Fruit fly (Drosophila melanogaster) whole organism, prepupa: ENCODE data around the gene CG11037.

Source experiments
- Blimp-1 ChIP-seq: fragments of 200-800 bp; sonication (Bioruptor generic); optimal IDR thresholded peaks from 3 replicates; lab custom pipeline; 2017; ENCODE audit warnings: missing biosample characterization, missing genetic modification characterization, mild to moderate bottlenecking, moderate library complexity, missing genetic modification reagents
- CG10631 ChIP-seq: fragments of 200-800 bp; sonication (Bioruptor generic); optimal IDR thresholded peaks from 2 replicates; lab custom pipeline; 2016; ENCODE audit warnings: missing biosample characterization, missing genetic modification characterization
- CG10669 ChIP-seq: fragments of 200-800 bp; sonication (Bioruptor generic); optimal IDR thresholded peaks from 3 replicates; lab custom pipeline; 2018; ENCODE audit warnings: missing biosample characterization, mild to moderate bottlenecking, missing genetic modification characterization, moderate library complexity
- CG11294 ChIP-seq: fragments of 200-800 bp; sonication (Bioruptor generic); IDR thresholded peaks from 2 replicates; pipeline ENCODE4 v1.3.6; 2022; ENCODE audit warnings: missing biosample characterization, missing genetic modification characterization
- CG11762 ChIP-seq: fragments of 200-800 bp; sonication (Bioruptor generic); optimal IDR thresholded peaks from 3 replicates; lab custom pipeline; 2016; ENCODE audit warnings: missing biosample characterization, missing genetic modification characterization; ENCODE audit not compliant: insufficient read depth
- CG15336 ChIP-seq: fragments of 200-800 bp; sonication (Bioruptor generic); IDR thresholded peaks from 2 replicates; pipeline ENCODE4 v1.3.6; 2022; ENCODE audit warnings: missing biosample characterization, missing genetic modification characterization
- CG3032 ChIP-seq: fragments of 200-800 bp; optimal IDR thresholded peaks from 2 replicates; lab custom pipeline; 2019; ENCODE audit warnings: missing biosample characterization, mild to moderate bottlenecking, missing genetic modification characterization, moderate library complexity
- CG31627 ChIP-seq: fragments of 200-800 bp; sonication (Bioruptor generic); optimal IDR thresholded peaks from 3 replicates; lab custom pipeline; 2016; ENCODE audit warnings: missing biosample characterization, missing genetic modification characterization
- CG32006 ChIP-seq: fragments of 200-800 bp; sonication (Bioruptor generic); optimal IDR thresholded peaks from 3 replicates; lab custom pipeline; 2017; ENCODE audit warnings: missing biosample characterization, mild to moderate bottlenecking, missing genetic modification characterization
- CG34406 ChIP-seq: fragments of 200-800 bp; sonication (Bioruptor generic); optimal IDR thresholded peaks from 3 replicates; lab custom pipeline; 2016; ENCODE audit warnings: missing biosample characterization, missing genetic modification characterization
- CG3919 ChIP-seq: fragments of 200-800 bp; sonication (Bioruptor generic); optimal IDR thresholded peaks from 3 replicates; lab custom pipeline; 2016; ENCODE audit warnings: missing biosample characterization, missing genetic modification characterization
- CG4318 ChIP-seq: fragments of 200-800 bp; sonication (Bioruptor generic); optimal IDR thresholded peaks from 3 replicates; lab custom pipeline; 2017; ENCODE audit warnings: missing biosample characterization, mild to moderate bottlenecking, missing genetic modification characterization
- CG6163 ChIP-seq: fragments of 200-800 bp; sonication (Bioruptor generic); IDR thresholded peaks from 3 replicates; pipeline ENCODE4 v1.3.6; 2022; ENCODE audit warnings: missing biosample characterization, missing genetic modification characterization
- CG6276 ChIP-seq: fragments of 200-800 bp; sonication (Bioruptor generic); optimal IDR thresholded peaks from 2 replicates; lab custom pipeline; 2017; ENCODE audit warnings: missing biosample characterization, mild to moderate bottlenecking, missing genetic modification characterization
- CG8319 ChIP-seq: fragments of 200-800 bp; sonication (Bioruptor generic); optimal IDR thresholded peaks from 3 replicates; lab custom pipeline; 2016; ENCODE audit warnings: missing biosample characterization, missing genetic modification characterization
- CG8632 ChIP-seq: fragments of 200-800 bp; sonication (Bioruptor generic); optimal IDR thresholded peaks from 3 replicates; lab custom pipeline; 2016; ENCODE audit warnings: missing biosample characterization, missing genetic modification characterization
- Eip75B ChIP-seq: fragments of 200-800 bp; sonication (Bioruptor generic); optimal IDR thresholded peaks from 3 replicates; lab custom pipeline; 2016; ENCODE audit warnings: missing biosample characterization, missing genetic modification characterization
- Eip78C ChIP-seq: fragments of 200-800 bp; sonication (Bioruptor generic); peaks from one replicate; lab custom pipeline; 2016; ENCODE audit warnings: missing biosample characterization, missing genetic modification characterization
- Gug ChIP-seq: fragments of 200-800 bp; sonication (Bioruptor generic); IDR thresholded peaks from 2 replicates; pipeline ENCODE4 v1.3.6; 2022; ENCODE audit warnings: missing biosample characterization, missing genetic modification characterization
- Hr38 ChIP-seq: sonication (Bioruptor generic); optimal IDR thresholded peaks from 2 replicates; lab custom pipeline; 2016; ENCODE audit warnings: missing biosample characterization, missing genetic modification characterization
- Hr39 ChIP-seq: fragments of 200-800 bp; sonication (Bioruptor generic); optimal IDR thresholded peaks from 2 replicates; lab custom pipeline; 2016; ENCODE audit warnings: missing biosample characterization, missing genetic modification characterization
- Hr4 ChIP-seq: fragments of 200-800 bp; sonication (Bioruptor generic); optimal IDR thresholded peaks from 3 replicates; lab custom pipeline; 2016; ENCODE audit warnings: missing biosample characterization, missing genetic modification characterization
- Lpt ChIP-seq: fragments of 200-800 bp; sonication (Bioruptor generic); optimal IDR thresholded peaks from 3 replicates; lab custom pipeline; 2016; ENCODE audit warnings: missing biosample characterization, missing genetic modification characterization
- Met ChIP-seq: fragments of 200-800 bp; sonication (Bioruptor generic); optimal IDR thresholded peaks from 3 replicates; lab custom pipeline; 2016; ENCODE audit warnings: missing biosample characterization, missing genetic modification characterization
- OdsH ChIP-seq: fragments of 200-800 bp; sonication (Bioruptor generic); optimal IDR thresholded peaks from 3 replicates; lab custom pipeline; 2016; ENCODE audit warnings: missing biosample characterization, missing genetic modification characterization
- Smox ChIP-seq: fragments of 200-800 bp; sonication (Bioruptor generic); optimal IDR thresholded peaks from 3 replicates; lab custom pipeline; 2016; ENCODE audit warnings: missing biosample characterization, missing genetic modification characterization
- Sox14 ChIP-seq: fragments of 200-800 bp; sonication (Bioruptor generic); optimal IDR thresholded peaks from 3 replicates; lab custom pipeline; 2016; ENCODE audit warnings: missing biosample characterization, missing genetic modification characterization
- achi ChIP-seq: fragments of 200-800 bp; sonication (Bioruptor generic); optimal IDR thresholded peaks from 3 replicates; lab custom pipeline; 2016; ENCODE audit warnings: missing biosample characterization, missing genetic modification characterization
- acj6 ChIP-seq: fragments of 200-800 bp; sonication (Bioruptor generic); optimal IDR thresholded peaks from 3 replicates; lab custom pipeline; 2016; ENCODE audit warnings: missing biosample characterization, missing genetic modification characterization
- cyc ChIP-seq: fragments of 200-800 bp; sonication (Bioruptor generic); optimal IDR thresholded peaks from 3 replicates; lab custom pipeline; 2016; ENCODE audit warnings: missing biosample characterization, missing genetic modification characterization
- dsx ChIP-seq: fragments of 200-800 bp; optimal IDR thresholded peaks from 3 replicates; lab custom pipeline; 2019; ENCODE audit warnings: missing biosample characterization, mild to moderate bottlenecking, missing genetic modification characterization, moderate library complexity; ENCODE audit not compliant: poor library complexity, severe bottlenecking
- eg ChIP-seq: fragments of 200-800 bp; sonication (Bioruptor generic); IDR thresholded peaks from 3 replicates; pipeline ENCODE4 v1.3.6; 2022; ENCODE audit warnings: missing biosample characterization, missing genetic modification characterization
- esn ChIP-seq: fragments of 200-800 bp; sonication (Bioruptor generic); optimal IDR thresholded peaks from 2 replicates; lab custom pipeline; 2016; ENCODE audit warnings: missing biosample characterization, mild to moderate bottlenecking, missing genetic modification characterization, moderate library complexity
- fd59A ChIP-seq: fragments of 200-800 bp; sonication (Bioruptor generic); optimal IDR thresholded peaks from 2 replicates; lab custom pipeline; 2017; ENCODE audit warnings: missing biosample characterization, mild to moderate bottlenecking, missing genetic modification characterization, missing genetic modification reagents
- lz ChIP-seq: fragments of 200-800 bp; sonication (Bioruptor generic); optimal IDR thresholded peaks from 3 replicates; lab custom pipeline; 2016; ENCODE audit warnings: missing biosample characterization, missing genetic modification characterization
- net ChIP-seq: fragments of 200-800 bp; sonication (Bioruptor generic); optimal IDR thresholded peaks from 3 replicates; lab custom pipeline; 2016; ENCODE audit warnings: missing biosample characterization, missing genetic modification characterization
- pdm3 ChIP-seq: fragments of 200-800 bp; sonication (Bioruptor generic); optimal IDR thresholded peaks from 3 replicates; lab custom pipeline; 2016; ENCODE audit warnings: missing biosample characterization, missing genetic modification characterization
- svp ChIP-seq: fragments of 200-800 bp; sonication (Bioruptor generic); peaks from one replicate; lab custom pipeline; 2016; ENCODE audit warnings: missing biosample characterization, missing genetic modification characterization
- topi ChIP-seq: fragments of 200-800 bp; sonication (Bioruptor generic); optimal IDR thresholded peaks from 3 replicates; lab custom pipeline; 2016; ENCODE audit warnings: missing biosample characterization, missing genetic modification characterization
- vri ChIP-seq: fragments of 200-800 bp; sonication (Bioruptor generic); optimal IDR thresholded peaks from 3 replicates; lab custom pipeline; 2016; ENCODE audit warnings: missing biosample characterization, mild to moderate bottlenecking, missing genetic modification characterization

Gene CG11037

dm6 chr3L:20922279-20922830 lies 38.8 kb downstream of the CG11037 start (continued):
- TF ChIP-seq Gug (GFP tag; lab: Robert Waterston, UW): no peak
- TF ChIP-seq acj6: no peak

DNA sequence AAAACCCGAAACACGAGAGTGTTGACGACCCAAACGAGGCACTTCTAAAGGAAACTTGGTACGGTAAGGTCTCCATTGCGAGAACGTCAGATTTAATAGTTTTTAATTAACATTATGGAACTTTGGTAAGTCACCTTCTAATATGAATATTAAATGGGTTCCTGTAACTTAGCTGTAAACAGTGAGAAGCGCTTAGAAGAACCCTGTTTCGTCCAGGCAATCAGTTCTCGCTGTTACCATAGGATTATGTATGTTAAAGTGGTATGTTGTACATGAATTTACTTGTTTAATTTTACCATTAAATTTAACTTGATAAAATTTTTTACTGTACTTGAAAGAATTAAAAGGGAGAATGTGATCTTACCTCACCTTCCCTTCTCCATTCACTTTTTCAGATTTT lies 39.3 kb downstream of the CG11037 start:
- TF ChIP-seq CG11294 (GFP tag; lab: Robert Waterston, UW) (no peak), eg (GFP tag; lab: Robert Waterston, UW) (no peak), Hr39 (peak; percentile 5), Eip78C (peak; percentile 49), Met (no peak), CG31627 (GFP tag; lab: Kevin White, UChicago) (peak; percentile 5), CG8319 (GFP tag; lab: Kevin White, UChicago) (no peak), CG10669 (GFP tag; lab: Kevin White, UChicago) (no peak)

DNA sequence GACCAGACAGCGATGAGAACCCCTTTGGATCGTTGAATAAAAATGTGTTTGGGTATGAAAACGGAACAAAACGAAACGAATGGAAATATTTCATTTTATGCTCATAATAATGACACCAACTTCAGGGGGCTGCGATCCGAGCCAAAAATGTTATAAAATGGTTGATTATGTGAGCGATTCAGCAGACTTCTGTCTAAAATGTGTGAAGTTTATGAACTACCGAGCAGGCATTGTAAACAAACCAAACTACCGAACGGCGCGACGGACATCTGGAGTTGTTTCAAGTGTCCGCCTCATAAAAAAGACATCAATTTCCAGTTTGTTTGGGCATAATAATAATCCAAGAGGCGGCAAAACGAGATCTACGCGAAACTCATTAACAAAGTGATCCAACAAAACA lies 40.7 kb downstream of the CG11037 start:
- TF ChIP-seq Smox (GFP tag; lab: Kevin White, UChicago) (no peak), CG8632 (GFP tag; lab: Kevin White, UChicago) (no peak), svp (GFP tag; lab: Kevin White, UChicago) (peak; percentile 28), net (GFP tag; lab: Kevin White, UChicago) (no peak), Blimp-1 (no peak), Lpt (GFP tag; lab: Kevin White, UChicago) (no peak), acj6 (no peak)

- TF ChIP-seq achi (GFP tag; lab: Kevin White, UChicago) (peak; percentile 52), CG4318 (GFP tag; lab: Kevin White, UChicago) (peak; percentile 64), fd59A (peak; percentile 11), svp (GFP tag; lab: Kevin White, UChicago) (peak; percentile 61), net (GFP tag; lab: Kevin White, UChicago) (no peak), Eip78C (peak; percentile 80), CG8319 (GFP tag; lab: Kevin White, UChicago) (no peak), CG15336 (GFP tag; lab: Robert Waterston, UW) (peak; percentile 55), lz (GFP tag; lab: Kevin White, UChicago) (peak; percentile 5), CG6163 (GFP tag; lab: Robert Waterston, UW) (0 out of 3 replicates have a peak, but pooled peaks have one; percentile 40), CG34406 (GFP tag; lab: Kevin White, UChicago) (peak; percentile 11), CG10631 (GFP tag; lab: Kevin White, UChicago) (peak; percentile 48), dsx (GFP tag; lab: Kevin White, UChicago) (peak; percentile 3), CG32006 (GFP tag; lab: Kevin White, UChicago) (peak; percentile 78), Eip75B (GFP tag; lab: Kevin White, UChicago) (peak; percentile 23), CG11762 (GFP tag; lab: Kevin White, UChicago) (no peak), eg (GFP tag; lab: Robert Waterston, UW) (peak; percentile 30; the same call in 1 of the 3 replicates), Hr38 (GFP tag; lab: Kevin White, UChicago) (no peak), OdsH (GFP tag; lab: Kevin White, UChicago) (peak; percentile 18), Lpt (GFP tag; lab: Kevin White, UChicago) (no peak), Blimp-1 (no peak), esn (GFP tag; lab: Kevin White, UChicago) (peak; percentile 39), Hr4 (GFP tag; lab: Kevin White, UChicago) (peak; percentile 73), CG3032 (peak; percentile 5), Sox14 (GFP tag; lab: Kevin White, UChicago) (peak; percentile 2), CG6276 (peak; percentile 63), vri (no peak), pdm3 (GFP tag; lab: Kevin White, UChicago) (peak; percentile 31), topi (no peak), CG3919 (GFP tag; lab: Kevin White, UChicago) (peak; percentile 14), cyc (no peak)
These were observed 42.2 kb downstream of the CG11037 start for dm6 chr3L:20918945-20919344.
